Worm (Caenorhabditis elegans) whole organism, L1 larva: ENCODE results near the gene phf-30.

Source experiments
- C34B4.2 ChIP-seq: sonication (generic microtip); optimal IDR thresholded peaks from 2 replicates; lab custom pipeline; 2017; ENCODE audit warnings: mild to moderate bottlenecking, missing genetic modification characterization, missing compliant biosample characterization
- F16B12.6 ChIP-seq: fragments of 150-350 bp; optimal IDR thresholded peaks from 2 replicates; lab custom pipeline; 2014; ENCODE audit warnings: missing biosample characterization, missing genetic modification characterization
- aha-1 ChIP-seq: fragments of 150-350 bp; optimal IDR thresholded peaks from 2 replicates; lab custom pipeline; 2014; ENCODE audit warnings: missing biosample characterization, missing genetic modification characterization
- ama-1 ChIP-seq: fragments of 150-350 bp; optimal IDR thresholded peaks from 2 replicates; lab custom pipeline; 2014
- ceh-82 ChIP-seq, 3 experiments: fragments of 150-350 bp in 1 of 3; sonication (generic microtip) in 2 of 3; optimal IDR thresholded peaks; 2 replicates each; lab custom pipeline; 2014 to 2017; ENCODE audit warnings: missing biosample characterization in 3 of 3, missing genetic modification characterization in 3 of 3
- ceh-88 ChIP-seq: fragments of 200-800 bp; sonication (Bioruptor generic); IDR thresholded peaks from 2 replicates; pipeline ENCODE4 v1.3.6; 2022; ENCODE audit warnings: missing genetic modification characterization, missing compliant biosample characterization
- dsc-1 ChIP-seq: sonication (generic microtip); optimal IDR thresholded peaks from 2 replicates; lab custom pipeline; 2016; ENCODE audit warnings: mild to moderate bottlenecking, missing genetic modification characterization, missing compliant biosample characterization
- efl-1 ChIP-seq, 4 experiments: fragments of 150-350 bp; optimal IDR thresholded peaks in 3 of 4; peaks in 1 of 4; 1 replicate in 1 of 4; 2 replicates in 3 of 4; lab custom pipeline; 2014; ENCODE audit warnings: missing biosample characterization in 2 of 4, missing genetic modification characterization in 2 of 4, missing genetic modification reagents in 2 of 4
- efl-3 ChIP-seq: fragments of 200-800 bp; sonication (Bioruptor generic); optimal IDR thresholded peaks from 2 replicates; lab custom pipeline; 2018; ENCODE audit warnings: mild to moderate bottlenecking, missing genetic modification characterization, missing compliant biosample characterization
- egl-13 ChIP-seq: sonication (generic microtip); optimal IDR thresholded peaks from 2 replicates; lab custom pipeline; 2016; ENCODE audit warnings: missing genotype, missing genetic modification reagents, missing genetic modification characterization, missing compliant biosample characterization
- egl-27 ChIP-seq, 2 experiments: fragments of 150-350 bp in 1 of 2; sonication (generic microtip); optimal IDR thresholded peaks; 3 replicates each; lab custom pipeline; 2017 to 2018; ENCODE audit warnings: missing biosample characterization in 2 of 2, missing genetic modification characterization in 2 of 2, missing genetic modification reagents in 2 of 2
- fkh-4 ChIP-seq: sonication (generic microtip); optimal IDR thresholded peaks from 2 replicates; lab custom pipeline; 2016; ENCODE audit warnings: missing compliant biosample characterization, missing genetic modification characterization, borderline replicate concordance
- fkh-8 ChIP-seq: sonication (generic microtip); optimal IDR thresholded peaks from 2 replicates; lab custom pipeline; 2016; ENCODE audit warnings: mild to moderate bottlenecking, missing genetic modification characterization, missing compliant biosample characterization
- fos-1 ChIP-seq: fragments of 150-350 bp; optimal IDR thresholded peaks from 2 replicates; lab custom pipeline; 2014; ENCODE audit warnings: missing biosample characterization, missing genetic modification characterization
- grh-1 ChIP-seq: fragments of 200-800 bp; sonication (Bioruptor generic); IDR thresholded peaks from 2 replicates; pipeline ENCODE4 v1.3.6; 2022; ENCODE audit warnings: missing genetic modification reagents, missing genetic modification characterization, missing compliant biosample characterization
- hpl-2 ChIP-seq: fragments of 150-350 bp; optimal IDR thresholded peaks from 2 replicates; lab custom pipeline; 2014; ENCODE audit warnings: missing biosample characterization, missing genetic modification reagents, missing genetic modification characterization
- irx-1 ChIP-seq: sonication (generic microtip); optimal IDR thresholded peaks from 2 replicates; lab custom pipeline; 2016; ENCODE audit warnings: missing genetic modification characterization, missing compliant biosample characterization
- isw-1 ChIP-seq: fragments of 200-800 bp; sonication (Bioruptor generic); IDR thresholded peaks from 2 replicates; pipeline ENCODE4 v1.3.6; 2022; ENCODE audit warnings: missing genetic modification characterization, missing compliant biosample characterization
- lin-13 ChIP-seq: fragments of 150-350 bp; optimal IDR thresholded peaks from 2 replicates; lab custom pipeline; 2014; ENCODE audit warnings: missing biosample characterization, missing genetic modification reagents, missing genetic modification characterization
- lin-14 ChIP-seq: fragments of 200-800 bp; sonication (Bioruptor generic); optimal IDR thresholded peaks from 2 replicates; lab custom pipeline; 2018; ENCODE audit warnings: mild to moderate bottlenecking, missing genetic modification characterization, moderate library complexity, missing compliant biosample characterization
- lin-35 ChIP-seq, 2 experiments: fragments of 150-350 bp; optimal IDR thresholded peaks; 2 replicates each; lab custom pipeline; 2014; ENCODE audit warnings: missing biosample characterization in 2 of 2, missing genetic modification characterization in 2 of 2, missing genetic modification reagents in 2 of 2
- lin-39 ChIP-seq: fragments of 150-350 bp; optimal IDR thresholded peaks from 2 replicates; lab custom pipeline; 2014; ENCODE audit warnings: missing biosample characterization, missing genetic modification reagents, missing genetic modification characterization
- mab-9 ChIP-seq: fragments of 200-800 bp; sonication (Bioruptor generic); IDR thresholded peaks from 2 replicates; pipeline ENCODE4 v1.3.6; 2022; ENCODE audit warnings: missing genetic modification reagents, missing genetic modification characterization, missing compliant biosample characterization
- mdl-1 ChIP-seq, 2 experiments: fragments of 150-350 bp; optimal IDR thresholded peaks; 2 replicates each; lab custom pipeline; 2014 to 2017; ENCODE audit warnings: missing biosample characterization in 2 of 2, missing genetic modification characterization in 2 of 2, inconsistent platforms in 1 of 2
- nhr-11 ChIP-seq: fragments of 150-350 bp; optimal IDR thresholded peaks from 2 replicates; lab custom pipeline; 2014; ENCODE audit warnings: missing biosample characterization, missing genetic modification characterization
- nhr-19 ChIP-seq: fragments of 200-800 bp; sonication (Bioruptor generic); conservative IDR thresholded peaks from 2 replicates; pipeline ENCODE4 v1.3.6; 2022; ENCODE audit warnings: missing genetic modification characterization, missing compliant biosample characterization
- nhr-47 ChIP-seq: sonication (generic microtip); optimal IDR thresholded peaks from 2 replicates; lab custom pipeline; 2016; ENCODE audit warnings: mild to moderate bottlenecking, missing genetic modification characterization, moderate library complexity, missing compliant biosample characterization
- nhr-71 ChIP-seq: sonication (generic microtip); optimal IDR thresholded peaks from 2 replicates; lab custom pipeline; 2016; ENCODE audit warnings: mild to moderate bottlenecking, missing genetic modification characterization, moderate library complexity, missing compliant biosample characterization
- nhr-76 ChIP-seq: sonication (generic microtip); optimal IDR thresholded peaks from 2 replicates; lab custom pipeline; 2017; ENCODE audit warnings: missing biosample characterization, missing genetic modification characterization
- pag-3 ChIP-seq: sonication (generic microtip); optimal IDR thresholded peaks from 2 replicates; lab custom pipeline; 2017; ENCODE audit warnings: missing genetic modification characterization, mild to moderate bottlenecking, missing compliant biosample characterization, antibody characterized with exemption, borderline replicate concordance; ENCODE audit not compliant: insufficient read depth
- rnt-1 ChIP-seq: sonication (generic microtip); optimal IDR thresholded peaks from 2 replicates; lab custom pipeline; 2016; ENCODE audit warnings: mild to moderate bottlenecking, missing genetic modification characterization, moderate library complexity, missing compliant biosample characterization
- snpc-4 ChIP-seq: fragments of 150-350 bp; optimal IDR thresholded peaks from 2 replicates; lab custom pipeline; 2014; ENCODE audit warnings: missing biosample characterization, missing genetic modification characterization
- sox-4 ChIP-seq: sonication (generic microtip); optimal IDR thresholded peaks from 2 replicates; lab custom pipeline; 2016; ENCODE audit warnings: missing genetic modification characterization, missing compliant biosample characterization
- sptf-1 ChIP-seq: fragments of 150-350 bp; optimal IDR thresholded peaks from 2 replicates; lab custom pipeline; 2014; ENCODE audit warnings: missing biosample characterization, missing genetic modification characterization
- sup-37 ChIP-seq: fragments of 200-800 bp; sonication (Bioruptor generic); optimal IDR thresholded peaks from 2 replicates; lab custom pipeline; 2018; ENCODE audit warnings: mild to moderate bottlenecking, missing genetic modification characterization, missing compliant biosample characterization
- tbx-2 ChIP-seq: sonication (generic microtip); optimal IDR thresholded peaks from 2 replicates; lab custom pipeline; 2016; ENCODE audit warnings: missing genetic modification characterization, missing compliant biosample characterization
- unc-62 ChIP-seq: fragments of 150-350 bp; optimal IDR thresholded peaks from 2 replicates; lab custom pipeline; 2014; ENCODE audit warnings: missing biosample characterization, missing genetic modification reagents, missing genetic modification characterization
- unc-98 ChIP-seq: fragments of 200-800 bp; sonication (Bioruptor generic); IDR thresholded peaks from 2 replicates; pipeline ENCODE4 v1.3.6; 2022; ENCODE audit warnings: missing genetic modification characterization, missing compliant biosample characterization
- xbp-1 ChIP-seq: sonication (generic microtip); optimal IDR thresholded peaks from 2 replicates; lab custom pipeline; 2016; ENCODE audit warnings: missing genetic modification characterization, missing compliant biosample characterization
- ztf-11 ChIP-seq, 2 experiments: sonication (generic microtip); optimal IDR thresholded peaks; 2 replicates each; lab custom pipeline; 2016 to 2017; ENCODE audit warnings: missing genetic modification characterization in 2 of 2, missing biosample characterization in 1 of 2, missing compliant biosample characterization in 1 of 2
- ztf-4 ChIP-seq: fragments of 150-350 bp; optimal IDR thresholded peaks from 2 replicates; lab custom pipeline; 2014; ENCODE audit warnings: missing biosample characterization, missing genetic modification characterization

phf-30 gene

DNA sequence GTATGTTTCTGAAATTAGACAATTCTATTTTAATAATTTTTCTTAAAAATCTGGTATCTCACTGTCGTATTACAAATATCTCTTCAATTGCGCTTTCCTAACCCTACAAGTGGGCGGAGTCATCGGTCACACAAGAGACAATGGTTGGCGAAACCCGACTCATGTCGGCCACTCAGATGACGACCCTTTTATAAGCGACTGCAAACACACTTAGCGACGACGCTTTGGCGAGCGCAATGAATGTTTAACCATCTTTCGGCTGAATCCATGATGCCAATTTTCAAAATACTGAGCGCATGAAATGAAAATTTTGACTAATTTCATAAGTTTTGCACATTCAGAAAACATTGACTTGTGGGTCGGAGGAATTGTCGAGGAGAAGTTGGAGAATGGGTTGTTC lies 31.5 kb downstream of the phf-30 start (continued):
- TF ChIP-seq F16B12.6 (tag; lab: Kevin White, UChicago) (peak; percentile 55), ama-1 (peak; percentile 59), nhr-47 (tag; lab: Kevin White, UChicago) (peak; percentile 97), hpl-2 (GFP tag; lab: Kevin White, UChicago) (peak; percentile 59), xbp-1 (peak; percentile 91), dsc-1 (tag; lab: Kevin White, UChicago) (peak; percentile 95), efl-3 (peak; percentile 99), egl-27 (tag; optimal IDR thresholded peaks at IDR 0.05; lab: Kevin White, UChicago) (peak in 1 of 2 experiments; percentile 34), egl-13 (tag; lab: Kevin White, UChicago) (peak; percentile 89), sup-37 (GFP tag; lab: Kevin White, UChicago) (peak; percentile 89), lin-35 (GFP tag; optimal IDR thresholded peaks at IDR 0.05; lab: Kevin White, UChicago) (peak; percentile 70 to 83), rnt-1 (tag; lab: Kevin White, UChicago) (peak; percentile 97), ceh-88 (GFP tag; lab: Robert Waterston, UW) (peak; percentile 85), irx-1 (tag; lab: Kevin White, UChicago) (peak; percentile 91), nhr-76 (tag; lab: Kevin White, UChicago) (peak; percentile 95), nhr-19 (GFP tag; lab: Robert Waterston, UW) (peak; percentile 95), lin-13 (GFP tag; lab: Kevin White, UChicago) (peak; percentile 52), isw-1 (peak; percentile 70), sox-4 (tag; lab: Kevin White, UChicago) (peak; percentile 90), ztf-11 (tag; optimal IDR thresholded peaks at IDR 0.05; lab: Kevin White, UChicago) (peak in 1 of 2 experiments; percentile 90), lin-14 (GFP tag; lab: Kevin White, UChicago) (peak; percentile 85), tbx-2 (peak; percentile 93), nhr-11 (tag; lab: Kevin White, UChicago) (peak; percentile 67), pag-3 (tag; lab: Kevin White, UChicago) (peak; percentile 39), fkh-4 (tag; lab: Kevin White, UChicago) (peak; percentile 66), ztf-4 (peak; percentile 92), nhr-71 (tag; lab: Kevin White, UChicago) (peak; percentile 94), fos-1 (tag; lab: Kevin White, UChicago) (peak; percentile 89), sptf-1 (tag; lab: Kevin White, UChicago) (no peak), mdl-1 (tag; optimal IDR thresholded peaks at IDR 0.05; lab: Kevin White, UChicago) (peak; percentile 24 to 81), unc-98 (GFP tag; lab: Robert Waterston, UW) (peak; percentile 75), unc-62 (GFP tag; lab: Kevin White, UChicago) (peak; percentile 67)
- TF ChIP-seq, all 84 proteins: peak for 78

- TF ChIP-seq fkh-8 (tag; lab: Kevin White, UChicago) (peak; percentile 41), unc-62 (GFP tag; lab: Kevin White, UChicago) (no peak), efl-1 (optimal IDR thresholded peaks at IDR 0.05; lab: Kevin White, UChicago) (no peak), efl-1 (GFP tag; optimal IDR thresholded peaks at IDR 0.05 in 1 of 2; lab: Kevin White, UChicago) (peak in 1 of 2 experiments; percentile 5), fos-1 (tag; lab: Kevin White, UChicago) (no peak)
Measured at ce11 chrV:8507324-8507723, 38.5 kb downstream of the phf-30 start, which contains the start of gene ZK994.6. ZK994.6 (minus strand) TSS chrV:8507424.

DNA sequence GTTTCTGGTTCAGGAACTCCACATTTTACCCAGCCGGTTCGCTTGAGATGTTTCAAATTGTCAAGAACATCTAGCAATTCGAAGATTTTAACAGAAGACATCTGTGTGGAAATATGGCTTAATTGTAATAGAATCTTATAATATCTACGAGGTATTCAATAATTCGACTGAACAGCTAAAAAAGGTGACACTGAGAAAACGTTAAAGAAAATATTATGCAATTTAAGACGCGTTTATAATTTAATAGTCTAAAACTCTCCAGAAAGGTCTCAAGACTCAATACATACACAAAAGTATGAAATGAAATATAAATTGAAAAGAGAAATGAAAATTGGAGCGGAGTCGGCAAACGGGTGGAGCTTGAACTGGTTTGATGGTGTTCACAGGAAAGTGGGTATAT lies 44.5 kb downstream of the phf-30 start, which contains the start of gene F45F2.9:
Gene F45F2.9 (minus strand): TSS at position 101 of the 400 bp plus-strand sequence.
- TF ChIP-seq ceh-82 (tag; optimal IDR thresholded peaks at IDR 0.05; lab: Kevin White, UChicago) (no peak), fkh-4 (tag; lab: Kevin White, UChicago) (no peak), ceh-88 (GFP tag; lab: Robert Waterston, UW) (no peak), grh-1 (GFP tag; lab: Robert Waterston, UW) (no peak), xbp-1 (no peak), efl-1 (optimal IDR thresholded peaks at IDR 0.05; lab: Kevin White, UChicago) (no peak), efl-1 (GFP tag; optimal IDR thresholded peaks at IDR 0.05 in 1 of 2; lab: Kevin White, UChicago) (no peak), ama-1 (no peak), lin-39 (no peak), rnt-1 (tag; lab: Kevin White, UChicago) (no peak), mab-9 (GFP tag; lab: Robert Waterston, UW) (no peak), fos-1 (tag; lab: Kevin White, UChicago) (no peak), snpc-4 (tag; lab: Kevin White, UChicago) (no peak), C34B4.2 (tag; lab: Kevin White, UChicago) (no peak), sup-37 (GFP tag; lab: Kevin White, UChicago) (no peak), aha-1 (tag; lab: Kevin White, UChicago) (no peak)
